Worm (Caenorhabditis elegans) whole organism, mixed stage, embryonic: ENCODE data around the gene tni-3.

Experiments
- drap-1 ChIP-seq: fragments of 200-800 bp; sonication (Bioruptor generic); optimal IDR thresholded peaks from 3 replicates; lab custom pipeline; 2018; ENCODE audit warnings: mild to moderate bottlenecking, missing genetic modification characterization, missing compliant biosample characterization
- elt-3 ChIP-seq: fragments of 150-350 bp; optimal IDR thresholded peaks from 2 replicates; lab custom pipeline; 2014; ENCODE audit warnings: missing biosample characterization, missing genetic modification characterization
- lsy-2 ChIP-seq: fragments of 150-350 bp; optimal IDR thresholded peaks from 2 replicates; lab custom pipeline; 2014; ENCODE audit warnings: missing biosample characterization, missing genetic modification characterization
- mls-2 ChIP-seq: sonication (generic microtip); optimal IDR thresholded peaks from 2 replicates; lab custom pipeline; 2016; ENCODE audit warnings: mild to moderate bottlenecking, missing genetic modification characterization, moderate library complexity, missing compliant biosample characterization
- nhr-12 ChIP-seq: fragments of 150-350 bp; optimal IDR thresholded peaks from 2 replicates; lab custom pipeline; 2014; ENCODE audit warnings: missing biosample characterization, missing genetic modification characterization
- nhr-237 ChIP-seq: fragments of 150-350 bp; optimal IDR thresholded peaks from 2 replicates; lab custom pipeline; 2014; ENCODE audit warnings: missing biosample characterization, missing genetic modification characterization
- pha-4 ChIP-seq: fragments of 150-350 bp; optimal IDR thresholded peaks from 2 replicates; lab custom pipeline; 2018; ENCODE audit warnings: missing biosample characterization, missing genetic modification reagents, missing genetic modification characterization
- snpc-4 ChIP-seq: fragments of 150-350 bp; optimal IDR thresholded peaks from 2 replicates; lab custom pipeline; 2014; ENCODE audit warnings: missing biosample characterization, missing genetic modification characterization

ce11 chrV:16831310-16831709, 3.6 kb downstream of the tni-3 start:
- TF ChIP-seq nhr-12 (tag; lab: Kevin White, UChicago) (no peak), mls-2 (tag; lab: Kevin White, UChicago) (no peak), elt-3 (no peak), pha-4 (no peak), lsy-2 (tag; lab: Kevin White, UChicago) (no peak), snpc-4 (tag; lab: Kevin White, UChicago) (no peak), nhr-237 (tag; lab: Kevin White, UChicago) (no peak), drap-1 (GFP tag; lab: Kevin White, UChicago) (no peak)
